Fruit fly (Drosophila melanogaster) whole organism, prepupa: Measurements from ENCODE around the gene AP-1gamma.

Experiments
- Blimp-1 ChIP-seq: fragments of 200-800 bp; sonication (Bioruptor generic); optimal IDR thresholded peaks from 3 replicates; lab custom pipeline; 2017; ENCODE audit warnings: missing biosample characterization, missing genetic modification characterization, mild to moderate bottlenecking, moderate library complexity, missing genetic modification reagents
- CG10631 ChIP-seq: fragments of 200-800 bp; sonication (Bioruptor generic); optimal IDR thresholded peaks from 2 replicates; lab custom pipeline; 2016; ENCODE audit warnings: missing biosample characterization, missing genetic modification characterization
- CG11762 ChIP-seq: fragments of 200-800 bp; sonication (Bioruptor generic); optimal IDR thresholded peaks from 3 replicates; lab custom pipeline; 2016; ENCODE audit warnings: missing biosample characterization, missing genetic modification characterization; ENCODE audit not compliant: insufficient read depth
- CG11902 ChIP-seq: fragments of 200-800 bp; sonication (Bioruptor generic); optimal IDR thresholded peaks from 3 replicates; lab custom pipeline; 2016; ENCODE audit warnings: missing biosample characterization, missing genetic modification characterization
- CG15336 ChIP-seq: fragments of 200-800 bp; sonication (Bioruptor generic); IDR thresholded peaks from 2 replicates; pipeline ENCODE4 v1.3.6; 2022; ENCODE audit warnings: missing biosample characterization, missing genetic modification characterization
- CG1621 ChIP-seq: fragments of 200-800 bp; sonication (Bioruptor generic); optimal IDR thresholded peaks from 3 replicates; lab custom pipeline; 2018; ENCODE audit warnings: missing biosample characterization, mild to moderate bottlenecking, missing genetic modification characterization
- CG16779 ChIP-seq: fragments of 200-800 bp; sonication (Bioruptor generic); optimal IDR thresholded peaks from 3 replicates; lab custom pipeline; 2017; ENCODE audit warnings: missing biosample characterization, mild to moderate bottlenecking, missing genetic modification characterization
- CG31627 ChIP-seq: fragments of 200-800 bp; sonication (Bioruptor generic); optimal IDR thresholded peaks from 3 replicates; lab custom pipeline; 2016; ENCODE audit warnings: missing biosample characterization, missing genetic modification characterization
- CG32006 ChIP-seq: fragments of 200-800 bp; sonication (Bioruptor generic); optimal IDR thresholded peaks from 3 replicates; lab custom pipeline; 2017; ENCODE audit warnings: missing biosample characterization, mild to moderate bottlenecking, missing genetic modification characterization
- CG34406 ChIP-seq: fragments of 200-800 bp; sonication (Bioruptor generic); optimal IDR thresholded peaks from 3 replicates; lab custom pipeline; 2016; ENCODE audit warnings: missing biosample characterization, missing genetic modification characterization
- CG3919 ChIP-seq: fragments of 200-800 bp; sonication (Bioruptor generic); optimal IDR thresholded peaks from 3 replicates; lab custom pipeline; 2016; ENCODE audit warnings: missing biosample characterization, missing genetic modification characterization
- CG4318 ChIP-seq: fragments of 200-800 bp; sonication (Bioruptor generic); optimal IDR thresholded peaks from 3 replicates; lab custom pipeline; 2017; ENCODE audit warnings: missing biosample characterization, mild to moderate bottlenecking, missing genetic modification characterization
- CG6163 ChIP-seq: fragments of 200-800 bp; sonication (Bioruptor generic); IDR thresholded peaks from 3 replicates; pipeline ENCODE4 v1.3.6; 2022; ENCODE audit warnings: missing biosample characterization, missing genetic modification characterization
- CG6276 ChIP-seq: fragments of 200-800 bp; sonication (Bioruptor generic); optimal IDR thresholded peaks from 2 replicates; lab custom pipeline; 2017; ENCODE audit warnings: missing biosample characterization, mild to moderate bottlenecking, missing genetic modification characterization
- CG6808 ChIP-seq: fragments of 200-800 bp; sonication (Bioruptor generic); optimal IDR thresholded peaks from 3 replicates; lab custom pipeline; 2017; ENCODE audit warnings: missing biosample characterization, missing genetic modification characterization, mild to moderate bottlenecking, moderate library complexity, missing genetic modification reagents
- CG6854 ChIP-seq: fragments of 200-800 bp; sonication (Bioruptor generic); optimal IDR thresholded peaks from 2 replicates; lab custom pipeline; 2017; ENCODE audit warnings: missing biosample characterization, mild to moderate bottlenecking, missing genetic modification characterization
- CG7368 ChIP-seq: fragments of 200-800 bp; sonication (Bioruptor generic); optimal IDR thresholded peaks from 3 replicates; lab custom pipeline; 2016; ENCODE audit warnings: missing biosample characterization, missing genetic modification characterization
- CG8119 ChIP-seq: fragments of 200-800 bp; sonication (Bioruptor generic); IDR thresholded peaks from 3 replicates; pipeline ENCODE4 v1.3.6; 2022; ENCODE audit warnings: missing biosample characterization, missing genetic modification characterization
- CG8319 ChIP-seq: fragments of 200-800 bp; sonication (Bioruptor generic); optimal IDR thresholded peaks from 3 replicates; lab custom pipeline; 2016; ENCODE audit warnings: missing biosample characterization, missing genetic modification characterization
- CG9139 ChIP-seq: fragments of 200-800 bp; sonication (Bioruptor generic); optimal IDR thresholded peaks from 3 replicates; lab custom pipeline; 2017; ENCODE audit warnings: missing biosample characterization, mild to moderate bottlenecking, missing genetic modification characterization
- Eip78C ChIP-seq: fragments of 200-800 bp; sonication (Bioruptor generic); peaks from one replicate; lab custom pipeline; 2016; ENCODE audit warnings: missing biosample characterization, missing genetic modification characterization
- Eip93F ChIP-seq: fragments of 200-800 bp; sonication (Bioruptor generic); optimal IDR thresholded peaks from 2 replicates; lab custom pipeline; 2016; ENCODE audit warnings: missing biosample characterization, mild to moderate bottlenecking, missing genetic modification characterization
- Ets21C ChIP-seq: fragments of 200-800 bp; sonication (Bioruptor generic); optimal IDR thresholded peaks from 3 replicates; lab custom pipeline; 2016; ENCODE audit warnings: missing biosample characterization, missing genetic modification characterization
- Ets96B ChIP-seq: fragments of 200-800 bp; optimal IDR thresholded peaks from 2 replicates; lab custom pipeline; 2019; ENCODE audit warnings: missing biosample characterization, mild to moderate bottlenecking, missing genetic modification characterization, moderate library complexity
- Gug ChIP-seq: fragments of 200-800 bp; sonication (Bioruptor generic); IDR thresholded peaks from 2 replicates; pipeline ENCODE4 v1.3.6; 2022; ENCODE audit warnings: missing biosample characterization, missing genetic modification characterization
- Hr39 ChIP-seq: fragments of 200-800 bp; sonication (Bioruptor generic); optimal IDR thresholded peaks from 2 replicates; lab custom pipeline; 2016; ENCODE audit warnings: missing biosample characterization, missing genetic modification characterization
- Hr4 ChIP-seq: fragments of 200-800 bp; sonication (Bioruptor generic); optimal IDR thresholded peaks from 3 replicates; lab custom pipeline; 2016; ENCODE audit warnings: missing biosample characterization, missing genetic modification characterization
- Lpt ChIP-seq: fragments of 200-800 bp; sonication (Bioruptor generic); optimal IDR thresholded peaks from 3 replicates; lab custom pipeline; 2016; ENCODE audit warnings: missing biosample characterization, missing genetic modification characterization
- Met ChIP-seq: fragments of 200-800 bp; sonication (Bioruptor generic); optimal IDR thresholded peaks from 3 replicates; lab custom pipeline; 2016; ENCODE audit warnings: missing biosample characterization, missing genetic modification characterization
- OdsH ChIP-seq: fragments of 200-800 bp; sonication (Bioruptor generic); optimal IDR thresholded peaks from 3 replicates; lab custom pipeline; 2016; ENCODE audit warnings: missing biosample characterization, missing genetic modification characterization
- Sox14 ChIP-seq: fragments of 200-800 bp; sonication (Bioruptor generic); optimal IDR thresholded peaks from 3 replicates; lab custom pipeline; 2016; ENCODE audit warnings: missing biosample characterization, missing genetic modification characterization
- Sox15 ChIP-seq: fragments of 200-800 bp; sonication (Bioruptor generic); optimal IDR thresholded peaks from 3 replicates; lab custom pipeline; 2016; ENCODE audit warnings: missing biosample characterization, missing genetic modification characterization
- achi ChIP-seq: fragments of 200-800 bp; sonication (Bioruptor generic); optimal IDR thresholded peaks from 3 replicates; lab custom pipeline; 2016; ENCODE audit warnings: missing biosample characterization, missing genetic modification characterization
- cyc ChIP-seq: fragments of 200-800 bp; sonication (Bioruptor generic); optimal IDR thresholded peaks from 3 replicates; lab custom pipeline; 2016; ENCODE audit warnings: missing biosample characterization, missing genetic modification characterization
- dac ChIP-seq: fragments of 200-800 bp; sonication (Bioruptor generic); optimal IDR thresholded peaks from 2 replicates; lab custom pipeline; 2017; ENCODE audit warnings: missing biosample characterization, mild to moderate bottlenecking, missing genetic modification characterization
- esn ChIP-seq: fragments of 200-800 bp; sonication (Bioruptor generic); optimal IDR thresholded peaks from 2 replicates; lab custom pipeline; 2016; ENCODE audit warnings: missing biosample characterization, mild to moderate bottlenecking, missing genetic modification characterization, moderate library complexity
- fd59A ChIP-seq: fragments of 200-800 bp; sonication (Bioruptor generic); optimal IDR thresholded peaks from 2 replicates; lab custom pipeline; 2017; ENCODE audit warnings: missing biosample characterization, mild to moderate bottlenecking, missing genetic modification characterization, missing genetic modification reagents
- fd85E ChIP-seq: fragments of 200-800 bp; sonication (Bioruptor generic); optimal IDR thresholded peaks from 3 replicates; lab custom pipeline; 2016; ENCODE audit warnings: missing biosample characterization, missing genetic modification characterization
- fkh ChIP-seq: fragments of 200-800 bp; sonication (Bioruptor generic); optimal IDR thresholded peaks from 3 replicates; lab custom pipeline; 2017; ENCODE audit warnings: missing biosample characterization, mild to moderate bottlenecking, missing genetic modification characterization, moderate library complexity
- lz ChIP-seq: fragments of 200-800 bp; sonication (Bioruptor generic); optimal IDR thresholded peaks from 3 replicates; lab custom pipeline; 2016; ENCODE audit warnings: missing biosample characterization, missing genetic modification characterization
- net ChIP-seq: fragments of 200-800 bp; sonication (Bioruptor generic); optimal IDR thresholded peaks from 3 replicates; lab custom pipeline; 2016; ENCODE audit warnings: missing biosample characterization, missing genetic modification characterization
- spab ChIP-seq: fragments of 200-800 bp; sonication (Bioruptor generic); optimal IDR thresholded peaks from 2 replicates; lab custom pipeline; 2017; ENCODE audit warnings: missing biosample characterization, mild to moderate bottlenecking, missing genetic modification characterization, missing genetic modification reagents
- ss ChIP-seq, 2 experiments: fragments of 200-800 bp; sonication (Bioruptor generic); optimal IDR thresholded peaks; 2 replicates in 1 of 2; 3 replicates in 1 of 2; lab custom pipeline; 2017 to 2018; ENCODE audit warnings: mild to moderate bottlenecking in 2 of 2, missing biosample characterization in 2 of 2, missing genetic modification characterization in 2 of 2, moderate library complexity in 1 of 2
- svp ChIP-seq: fragments of 200-800 bp; sonication (Bioruptor generic); peaks from one replicate; lab custom pipeline; 2016; ENCODE audit warnings: missing biosample characterization, missing genetic modification characterization
- topi ChIP-seq: fragments of 200-800 bp; sonication (Bioruptor generic); optimal IDR thresholded peaks from 3 replicates; lab custom pipeline; 2016; ENCODE audit warnings: missing biosample characterization, missing genetic modification characterization
- vri ChIP-seq: fragments of 200-800 bp; sonication (Bioruptor generic); optimal IDR thresholded peaks from 3 replicates; lab custom pipeline; 2016; ENCODE audit warnings: missing biosample characterization, mild to moderate bottlenecking, missing genetic modification characterization

The AP-1gamma gene

DNA sequence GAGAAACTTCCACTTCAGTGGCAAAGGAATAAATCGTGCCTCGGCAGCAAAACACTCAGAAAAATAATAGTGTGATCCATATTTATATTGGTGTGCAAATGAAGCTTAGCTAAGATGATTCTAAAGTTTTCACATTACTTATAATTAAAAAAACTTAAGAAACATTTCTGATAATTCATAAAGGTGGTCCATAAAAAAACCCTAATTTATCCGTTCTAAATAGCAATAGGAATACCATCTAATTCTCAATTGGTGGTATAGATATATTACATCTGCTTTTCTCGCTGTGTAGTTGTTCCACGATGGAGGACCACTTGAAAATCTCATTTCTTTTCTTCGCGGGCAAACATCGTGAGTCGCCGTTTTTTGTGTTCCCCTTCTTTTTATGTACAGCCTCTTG is 46.6 kb downstream of the AP-1gamma start (continued):
- peak; percentile 70 for TF ChIP-seq Gug (GFP tag; lab: Robert Waterston, UW)
- TF ChIP-seq lz (GFP tag; lab: Kevin White, UChicago) = peak; percentile 54
- peak; percentile 57; the same call in 2 of the 3 replicates for TF ChIP-seq CG6163 (GFP tag; lab: Robert Waterston, UW)
- peak; percentile 46 for TF ChIP-seq CG8319 (GFP tag; lab: Kevin White, UChicago)
- peak; percentile 64 for TF ChIP-seq Hr39 (GFP tag; lab: Kevin White, UChicago)
- peak; percentile 31 for TF ChIP-seq CG11902 (GFP tag; lab: Kevin White, UChicago)
- TF ChIP-seq CG10631 (GFP tag; lab: Kevin White, UChicago) = peak; percentile 69
- TF ChIP-seq esn (GFP tag; lab: Kevin White, UChicago) = peak; percentile 68
- TF ChIP-seq Eip93F (GFP tag; lab: Kevin White, UChicago) = no peak
- peak; percentile 59 for TF ChIP-seq achi (GFP tag; lab: Kevin White, UChicago)
- TF ChIP-seq svp = peak; percentile 92
- peak; percentile 52 for TF ChIP-seq CG9139
- TF ChIP-seq Hr4 (GFP tag; lab: Kevin White, UChicago) = peak; percentile 74
- TF ChIP-seq topi = peak; percentile 81
- TF ChIP-seq CG8119 (GFP tag; lab: Robert Waterston, UW) = peak; percentile 73
- TF ChIP-seq Sox14 = peak; percentile 67
- peak; percentile 20 for TF ChIP-seq CG6854
- TF ChIP-seq CG31627 (GFP tag; lab: Kevin White, UChicago) = peak; percentile 60
- TF ChIP-seq cyc = peak; percentile 72
- peak; percentile 83 for TF ChIP-seq CG6808
- peak; percentile 46 for TF ChIP-seq net (GFP tag; lab: Kevin White, UChicago)
- peak; percentile 12 for TF ChIP-seq Sox15 (GFP tag; lab: Kevin White, UChicago)
- peak; percentile 38 for TF ChIP-seq Lpt
- peak; percentile 76 for TF ChIP-seq Ets96B
- TF ChIP-seq vri = no peak
- no peak for TF ChIP-seq CG4318 (GFP tag; lab: Kevin White, UChicago)
- TF ChIP-seq dac (GFP tag; lab: Kevin White, UChicago) = no peak
- TF ChIP-seq Blimp-1 (GFP tag; lab: Kevin White, UChicago) = peak; percentile 22
- peak; percentile 96 for TF ChIP-seq Eip78C (GFP tag; lab: Kevin White, UChicago)

DNA sequence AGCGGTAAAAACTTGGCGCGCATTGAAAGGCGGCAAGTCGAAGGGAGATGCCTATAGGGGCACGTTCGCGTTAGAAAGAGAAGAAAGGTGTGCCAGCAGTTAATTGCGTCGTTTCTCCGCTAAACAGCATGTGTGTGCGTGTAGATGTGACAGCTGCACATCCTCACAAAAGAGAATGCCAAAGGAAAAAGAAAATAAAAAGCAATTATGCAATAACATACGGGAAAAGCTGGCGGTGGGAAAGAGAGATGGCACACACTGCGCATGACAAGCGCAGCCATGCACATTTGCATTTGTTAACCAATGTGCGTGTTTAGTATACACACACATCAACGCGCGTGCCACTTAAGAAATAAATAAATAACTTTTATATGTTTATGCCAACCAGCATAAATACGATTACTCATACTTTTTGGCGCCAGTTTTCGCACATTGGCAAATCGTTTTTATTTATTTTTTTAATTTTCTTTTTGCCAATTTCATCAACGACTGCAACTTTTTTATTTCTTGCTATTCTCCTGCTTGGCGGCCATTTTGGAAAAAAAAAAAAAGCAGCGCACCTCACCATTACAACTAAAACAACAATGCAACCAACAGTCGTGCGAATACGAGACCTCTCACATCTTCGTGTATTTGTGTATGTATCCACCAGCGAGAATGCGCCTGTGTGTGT is 47.4 kb downstream of the AP-1gamma start:
- TF ChIP-seq CG6276 (GFP tag; lab: Kevin White, UChicago) = peak; percentile 48
- peak; percentile 58 for TF ChIP-seq CG6808
- no peak for TF ChIP-seq CG34406 (GFP tag; lab: Kevin White, UChicago)
- TF ChIP-seq Hr4 (GFP tag; lab: Kevin White, UChicago) = no peak
- TF ChIP-seq Blimp-1 (GFP tag; lab: Kevin White, UChicago) = no peak
- no peak for TF ChIP-seq CG6854
- TF ChIP-seq CG16779 (tag; lab: Kevin White, UChicago) = no peak
- TF ChIP-seq CG1621 (tag; lab: Kevin White, UChicago) = peak; percentile 4
- TF ChIP-seq fd85E = no peak
- TF ChIP-seq ss (GFP tag; optimal IDR thresholded peaks at IDR 0.05; lab: Kevin White, UChicago) = peak; percentile 67 to 81
- no peak for TF ChIP-seq Hr39 (GFP tag; lab: Kevin White, UChicago)
- no peak for TF ChIP-seq CG3919
- TF ChIP-seq fkh (GFP tag; lab: Kevin White, UChicago) = peak; percentile 72
- no peak for TF ChIP-seq CG7368 (GFP tag; lab: Kevin White, UChicago)
- no peak for TF ChIP-seq Sox15 (GFP tag; lab: Kevin White, UChicago)
- TF ChIP-seq CG9139 = no peak
- peak; percentile 2 for TF ChIP-seq CG10631 (GFP tag; lab: Kevin White, UChicago)
- peak; percentile 60 for TF ChIP-seq svp
- TF ChIP-seq Eip78C (GFP tag; lab: Kevin White, UChicago) = peak; percentile 44
- no peak for TF ChIP-seq dac (GFP tag; lab: Kevin White, UChicago)
- TF ChIP-seq Gug (GFP tag; lab: Robert Waterston, UW) = no peak; the same call in 1 of the 2 replicates
- TF ChIP-seq Ets96B = peak; percentile 63
- peak; percentile 7 for TF ChIP-seq OdsH (GFP tag; lab: Kevin White, UChicago)
- peak; percentile 41 for TF ChIP-seq spab (GFP tag; lab: Kevin White, UChicago)
- no peak for TF ChIP-seq CG31627 (GFP tag; lab: Kevin White, UChicago)
- no peak; the same call in 1 of the 2 replicates for TF ChIP-seq CG15336
- TF ChIP-seq Ets21C (GFP tag; lab: Kevin White, UChicago) = no peak
- no peak for TF ChIP-seq CG4318 (GFP tag; lab: Kevin White, UChicago)
- TF ChIP-seq CG11902 (GFP tag; lab: Kevin White, UChicago) = no peak
- peak; percentile 28 for TF ChIP-seq CG32006 (GFP tag; lab: Kevin White, UChicago)
- TF ChIP-seq esn (GFP tag; lab: Kevin White, UChicago) = no peak
- peak; percentile 19 for TF ChIP-seq Sox14
- no peak for TF ChIP-seq fd59A (GFP tag; lab: Kevin White, UChicago)
- TF ChIP-seq CG11762 (GFP tag; lab: Kevin White, UChicago) = peak; percentile 30
- TF ChIP-seq achi (GFP tag; lab: Kevin White, UChicago) = peak; percentile 13
- no peak for TF ChIP-seq Met (GFP tag; lab: Kevin White, UChicago)
